Worm (Caenorhabditis elegans): ENCODE results near the gene B0507.3.
A peak's percentile ranks its signal among the peaks of the same experiment; 100 is the strongest.

- TF ChIP-seq dmd-6 (GFP tag; IDR thresholded peaks at IDR 0.05): no peak
- no peak for TF ChIP-seq tra-1 (GFP tag; IDR thresholded peaks at IDR 0.05)
- TF ChIP-seq mdl-1 (tag; optimal IDR thresholded peaks at IDR 0.05): no peak
- no peak for TF ChIP-seq mxl-2 (GFP tag; conservative IDR thresholded peaks at IDR 0.05)
- TF ChIP-seq ztf-11 (tag; optimal IDR thresholded peaks at IDR 0.05): no peak
- peak; percentile 76 for TF ChIP-seq pqm-1 (tag; optimal IDR thresholded peaks at IDR 0.05)
- no peak for TF ChIP-seq pha-4 (GFP tag; IDR thresholded peaks at IDR 0.05)
- no peak for TF ChIP-seq pha-4 (tag; optimal IDR thresholded peaks at IDR 0.05)
- no peak for TF ChIP-seq lin-15B (tag; optimal IDR thresholded peaks at IDR 0.05)
- no peak for TF ChIP-seq F49E8.2 (tag; optimal IDR thresholded peaks at IDR 0.05; ENCODE audit: borderline replicate concordance)
- TF ChIP-seq ces-1 (GFP tag; optimal IDR thresholded peaks at IDR 0.05): no peak
- TF ChIP-seq dmd-9 (GFP tag; IDR thresholded peaks at IDR 0.05): no peak
- TF ChIP-seq zag-1 (tag; optimal IDR thresholded peaks at IDR 0.05): no peak
- no peak for TF ChIP-seq ctbp-1 (GFP tag; IDR thresholded peaks at IDR 0.05)
- TF ChIP-seq nhr-77 (tag; optimal IDR thresholded peaks at IDR 0.05): no peak
Measured at ce11 chrV:8732934-8733333, 35.8 kb upstream of the B0507.3 start, which contains the start of gene ZC196.4.
